Fruit fly (Drosophila melanogaster) whole organism, embryonic: ENCODE results near the gene CG10638.

Experiments used
- Atf6 ChIP-seq: fragments of 200-800 bp; sonication (Bioruptor generic); IDR thresholded peaks from 2 replicates; pipeline ENCODE4 v1.3.6; 2022; ENCODE audit warnings: missing biosample characterization, missing genetic modification characterization
- Bdp1 ChIP-seq: fragments of 200-800 bp; sonication (Bioruptor generic); optimal IDR thresholded peaks from 3 replicates; lab custom pipeline; 2016; ENCODE audit warnings: missing biosample characterization, missing genetic modification characterization
- CG10979 ChIP-seq: fragments of 200-800 bp; sonication (Bioruptor generic); optimal IDR thresholded peaks from 2 replicates; lab custom pipeline; 2018; ENCODE audit warnings: missing biosample characterization, mild to moderate bottlenecking, missing genetic modification characterization, moderate library complexity
- CG11085 ChIP-seq: fragments of 200-800 bp; sonication (Bioruptor generic); IDR thresholded peaks from 2 replicates; pipeline ENCODE4 v1.3.6; 2022; ENCODE audit warnings: missing biosample characterization, missing genetic modification characterization
- CG11695 ChIP-seq: fragments of 200-800 bp; sonication (Bioruptor generic); IDR thresholded peaks from 3 replicates; pipeline ENCODE4 v1.3.6; 2022; ENCODE audit warnings: missing biosample characterization, missing genetic modification characterization
- CG12155 ChIP-seq: fragments of 200-800 bp; sonication (Bioruptor generic); optimal IDR thresholded peaks from 3 replicates; lab custom pipeline; 2016; ENCODE audit warnings: missing biosample characterization, missing genetic modification characterization
- CG13624 ChIP-seq: fragments of 200-800 bp; sonication (Bioruptor generic); optimal IDR thresholded peaks from 2 replicates; lab custom pipeline; 2016; ENCODE audit warnings: missing biosample characterization, missing genetic modification characterization
- CG14014 ChIP-seq: fragments of 200-800 bp; sonication (Bioruptor generic); IDR thresholded peaks from 2 replicates; pipeline ENCODE4 v1.3.6; 2022; ENCODE audit warnings: missing biosample characterization, missing genetic modification characterization
- CG1647 ChIP-seq: fragments of 200-800 bp; sonication (Bioruptor generic); optimal IDR thresholded peaks from 3 replicates; lab custom pipeline; 2016; ENCODE audit warnings: missing biosample characterization, missing genetic modification characterization
- CG16813 ChIP-seq: fragments of 200-800 bp; sonication (Bioruptor generic); IDR thresholded peaks from 3 replicates; pipeline ENCODE4 v1.3.6; 2022; ENCODE audit warnings: missing biosample characterization, missing genetic modification characterization; ENCODE audit not compliant: partially characterized antibody
- CG30431 ChIP-seq: fragments of 200-800 bp; sonication (Bioruptor generic); optimal IDR thresholded peaks from 2 replicates; lab custom pipeline; 2017; ENCODE audit warnings: missing biosample characterization, missing genetic modification characterization
- CG3407 ChIP-seq: fragments of 200-800 bp; sonication (Bioruptor generic); optimal IDR thresholded peaks from 2 replicates; lab custom pipeline; 2018; ENCODE audit warnings: missing biosample characterization, mild to moderate bottlenecking, missing genetic modification characterization
- CG34376 ChIP-seq: fragments of 200-800 bp; sonication (Bioruptor generic); optimal IDR thresholded peaks from 2 replicates; lab custom pipeline; 2018; ENCODE audit warnings: missing biosample characterization, mild to moderate bottlenecking, missing genetic modification characterization
- CG4328 ChIP-seq: fragments of 200-800 bp; sonication (Bioruptor generic); optimal IDR thresholded peaks from 3 replicates; lab custom pipeline; 2017; ENCODE audit warnings: missing biosample characterization, missing genetic modification reagents, missing genetic modification characterization
- CG4820 ChIP-seq: fragments of 200-800 bp; sonication (Bioruptor generic); optimal IDR thresholded peaks from 3 replicates; lab custom pipeline; 2016; ENCODE audit warnings: missing biosample characterization, missing genetic modification characterization
- CG6254 ChIP-seq: fragments of 200-800 bp; sonication (Bioruptor generic); optimal IDR thresholded peaks from 3 replicates; lab custom pipeline; 2017; ENCODE audit warnings: mild to moderate bottlenecking, missing biosample characterization, missing genetic modification reagents, missing genetic modification characterization
- CG8765 ChIP-seq: fragments of 200-800 bp; sonication (Bioruptor generic); IDR thresholded peaks from 2 replicates; pipeline ENCODE4 v1.3.6; 2022; ENCODE audit warnings: missing biosample characterization, missing genetic modification characterization
- CG9817 ChIP-seq: fragments of 200-800 bp; sonication (Bioruptor generic); optimal IDR thresholded peaks from 2 replicates; lab custom pipeline; 2018; ENCODE audit warnings: missing biosample characterization, mild to moderate bottlenecking, missing genetic modification characterization, moderate library complexity
- CHES-1-like ChIP-seq: fragments of 200-800 bp; sonication (Bioruptor generic); optimal IDR thresholded peaks from 2 replicates; lab custom pipeline; 2016; ENCODE audit warnings: missing biosample characterization, missing genetic modification characterization
- Camta ChIP-seq: fragments of 200-800 bp; sonication (Bioruptor generic); optimal IDR thresholded peaks from 2 replicates; lab custom pipeline; 2016; ENCODE audit warnings: missing biosample characterization, missing genetic modification characterization
- Doc2 ChIP-seq: fragments of 200-800 bp; sonication (Bioruptor generic); IDR thresholded peaks from 2 replicates; pipeline ENCODE4 v1.3.6; 2022; ENCODE audit warnings: missing biosample characterization, missing genetic modification characterization
- E2f2 ChIP-seq: fragments of 200-800 bp; sonication (Bioruptor generic); IDR thresholded peaks from 2 replicates; pipeline ENCODE4 v1.3.6; 2022; ENCODE audit warnings: missing biosample characterization, missing genetic modification characterization
- Gsc ChIP-seq: fragments of 200-800 bp; sonication (Bioruptor generic); IDR thresholded peaks from 2 replicates; pipeline ENCODE4 v1.3.6; 2022; ENCODE audit warnings: missing biosample characterization, missing genetic modification characterization
- Lpt ChIP-seq: fragments of >200 bp; optimal IDR thresholded peaks from 2 replicates; lab custom pipeline; 2018; ENCODE audit warnings: missing biosample characterization, missing genetic modification characterization
- MBD-R2 ChIP-seq: fragments of 200-800 bp; sonication (Bioruptor generic); IDR thresholded peaks from 2 replicates; pipeline ENCODE4 v1.3.6; 2022; ENCODE audit warnings: missing biosample characterization, missing genetic modification characterization
- Mes4 ChIP-seq: fragments of 200-800 bp; sonication (Bioruptor generic); optimal IDR thresholded peaks from 2 replicates; lab custom pipeline; 2016; ENCODE audit warnings: missing biosample characterization, missing genetic modification characterization
- NK7.1 ChIP-seq: fragments of 200-800 bp; sonication (Bioruptor generic); optimal IDR thresholded peaks from 3 replicates; lab custom pipeline; 2016; ENCODE audit warnings: missing biosample characterization, missing genetic modification characterization
- Sox102F ChIP-seq: fragments of 200-800 bp; sonication (Bioruptor generic); optimal IDR thresholded peaks from 2 replicates; lab custom pipeline; 2018; ENCODE audit warnings: missing biosample characterization, mild to moderate bottlenecking, missing genetic modification characterization, moderate library complexity
- abd-A ChIP-seq: fragments of 200-800 bp; sonication (Bioruptor generic); optimal IDR thresholded peaks from 3 replicates; lab custom pipeline; 2019; ENCODE audit warnings: missing biosample characterization, mild to moderate bottlenecking, missing genetic modification characterization, moderate library complexity
- amos ChIP-seq: fragments of 200-800 bp; sonication (Bioruptor generic); IDR thresholded peaks from 2 replicates; pipeline ENCODE4 v1.3.6; 2022; ENCODE audit warnings: missing biosample characterization, missing genetic modification characterization; ENCODE audit not compliant: partially characterized antibody
- ap ChIP-seq: fragments of 200-800 bp; sonication (Bioruptor generic); IDR thresholded peaks from 2 replicates; pipeline ENCODE4 v1.3.6; 2022; ENCODE audit warnings: missing biosample characterization, missing genetic modification characterization
- ash1 ChIP-seq: fragments of 200-800 bp; sonication (Bioruptor generic); optimal IDR thresholded peaks from 2 replicates; lab custom pipeline; 2018; ENCODE audit warnings: missing biosample characterization, mild to moderate bottlenecking, missing genetic modification characterization
- ato ChIP-seq: fragments of 200-800 bp; sonication (Bioruptor generic); IDR thresholded peaks from 2 replicates; pipeline ENCODE4 v1.3.6; 2022; ENCODE audit warnings: missing biosample characterization, missing genetic modification characterization; ENCODE audit not compliant: partially characterized antibody
- bigmax ChIP-seq: fragments of 200-800 bp; sonication (Bioruptor generic); optimal IDR thresholded peaks from 2 replicates; lab custom pipeline; 2018; ENCODE audit warnings: missing biosample characterization, mild to moderate bottlenecking, missing genetic modification characterization
- bsh ChIP-seq, 2 experiments: fragments of 200-800 bp; sonication (Bioruptor generic); optimal IDR thresholded peaks; 2 replicates each; lab custom pipeline; 2017 to 2018; ENCODE audit warnings: mild to moderate bottlenecking in 2 of 2, missing biosample characterization in 2 of 2, missing genetic modification characterization in 2 of 2, moderate library complexity in 1 of 2
- cad ChIP-seq: fragments of >200 bp; optimal IDR thresholded peaks from 2 replicates; lab custom pipeline; 2017; ENCODE audit warnings: missing biosample characterization, missing genetic modification characterization
- dm ChIP-seq: fragments of 200-800 bp; sonication (Bioruptor generic); optimal IDR thresholded peaks from 3 replicates; lab custom pipeline; 2016; ENCODE audit warnings: missing biosample characterization, missing genetic modification characterization
- emc ChIP-seq: fragments of 200-800 bp; sonication (Bioruptor generic); optimal IDR thresholded peaks from 2 replicates; lab custom pipeline; 2016; ENCODE audit warnings: missing biosample characterization, missing genetic modification characterization
- esg ChIP-seq: fragments of 200-800 bp; sonication (Bioruptor generic); conservative IDR thresholded peaks from 2 replicates; pipeline ENCODE4 v1.3.6; 2022; ENCODE audit warnings: missing biosample characterization, missing genetic modification characterization
- gfzf ChIP-seq: fragments of 200-800 bp; sonication (Bioruptor generic); optimal IDR thresholded peaks from 2 replicates; lab custom pipeline; 2016; ENCODE audit warnings: missing biosample characterization, mild to moderate bottlenecking, missing genetic modification characterization, moderate library complexity
- ham ChIP-seq: fragments of 200-800 bp; sonication (Bioruptor generic); IDR thresholded peaks from 2 replicates; pipeline ENCODE4 v1.3.6; 2022; ENCODE audit warnings: missing biosample characterization, missing genetic modification characterization
- oc ChIP-seq: fragments of 200-800 bp; sonication (Bioruptor generic); optimal IDR thresholded peaks from 2 replicates; lab custom pipeline; 2018; ENCODE audit warnings: missing biosample characterization, mild to moderate bottlenecking, missing genetic modification characterization, moderate library complexity
- pb ChIP-seq: fragments of 200-800 bp; sonication (Bioruptor generic); optimal IDR thresholded peaks from 3 replicates; lab custom pipeline; 2016; ENCODE audit warnings: missing biosample characterization, missing genetic modification characterization
- repo ChIP-seq: fragments of 200-800 bp; sonication (Bioruptor generic); optimal IDR thresholded peaks from 2 replicates; lab custom pipeline; 2016; ENCODE audit warnings: missing biosample characterization, missing genetic modification characterization
- salm ChIP-seq: fragments of 200-800 bp; sonication (Bioruptor generic); optimal IDR thresholded peaks from 2 replicates; lab custom pipeline; 2018; ENCODE audit warnings: missing biosample characterization, mild to moderate bottlenecking, missing genetic modification characterization
- sug ChIP-seq: fragments of 200-800 bp; optimal IDR thresholded peaks from 2 replicates; lab custom pipeline; 2019; ENCODE audit warnings: missing biosample characterization, mild to moderate bottlenecking, missing genetic modification characterization, moderate library complexity
- toy ChIP-seq: fragments of 200-800 bp; sonication (Bioruptor generic); IDR thresholded peaks from 2 replicates; pipeline ENCODE4 v1.3.6; 2022; ENCODE audit warnings: missing biosample characterization, missing genetic modification characterization
- trh ChIP-seq: fragments of 200-800 bp; sonication (Bioruptor generic); optimal IDR thresholded peaks from 2 replicates; lab custom pipeline; 2016; ENCODE audit warnings: missing biosample characterization, missing genetic modification characterization
- ttk ChIP-seq: fragments of 200-800 bp; sonication (Bioruptor generic); IDR thresholded peaks from 2 replicates; pipeline ENCODE4 v2.1.2; 2022; ENCODE audit warnings: missing biosample characterization, missing genetic modification characterization
- tup ChIP-seq: fragments of 200-800 bp; sonication (Bioruptor generic); optimal IDR thresholded peaks from 2 replicates; lab custom pipeline; 2016; ENCODE audit warnings: missing biosample characterization, mild to moderate bottlenecking, missing genetic modification characterization, moderate library complexity

CG10638 gene

DNA sequence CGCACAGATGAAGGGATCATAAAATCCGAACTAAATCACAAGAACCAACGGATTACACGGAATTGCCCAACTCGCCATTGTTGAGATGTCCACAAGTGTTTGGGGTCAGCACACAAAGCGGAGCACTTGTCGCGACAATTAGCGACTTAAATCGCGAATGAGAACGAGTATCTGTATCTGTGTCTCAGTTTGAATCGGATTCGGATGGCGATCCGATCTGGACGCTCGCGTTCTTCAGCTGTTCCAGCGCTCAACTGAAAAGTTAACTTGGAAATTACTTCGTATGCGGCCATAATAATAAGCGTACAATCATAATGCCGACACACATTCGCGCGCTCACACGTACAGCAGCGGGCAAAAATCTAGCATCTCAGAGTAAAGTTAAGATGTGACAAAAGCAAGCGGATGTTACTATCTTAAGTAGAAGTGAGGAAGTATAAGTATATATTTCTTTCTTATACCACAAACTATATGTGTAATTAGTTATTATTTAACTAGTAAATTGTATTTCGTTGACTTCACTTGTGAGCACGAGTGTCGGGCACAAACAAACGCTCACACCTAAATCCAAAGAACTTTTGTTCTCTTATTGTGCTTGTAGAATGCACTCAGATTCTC, 10.6 kb downstream of the CG10638 start, which contains the start of gene CG10660 (continued):
- TF ChIP-seq ash1 (GFP tag; lab: Kevin White, UChicago) (peak; percentile 19), CG4820 (peak; percentile 87), ham (GFP tag; lab: Robert Waterston, UW) (no peak), Bdp1 (GFP tag; lab: Kevin White, UChicago) (peak; percentile 50), CG9817 (tag; lab: Kevin White, UChicago) (peak; percentile 74), tup (GFP tag; lab: Kevin White, UChicago) (peak; percentile 66), dm (GFP tag; lab: Kevin White, UChicago) (peak; percentile 56), CG11695 (GFP tag; lab: Robert Waterston, UW) (peak; percentile 87), gfzf (no peak), NK7.1 (GFP tag; lab: Kevin White, UChicago) (peak; percentile 54), ttk (peak; percentile 80), CG4328 (peak; percentile 35), emc (GFP tag; lab: Kevin White, UChicago) (no peak), salm (tag; lab: Kevin White, UChicago) (peak; percentile 90), trh (peak; percentile 61), CG8765 (GFP tag; lab: Robert Waterston, UW) (peak; percentile 42; the same call in 1 of the 2 replicates), Camta (GFP tag; lab: Kevin White, UChicago) (peak; percentile 49), CG12155 (GFP tag; lab: Kevin White, UChicago) (peak; percentile 79), CG14014 (GFP tag; lab: Robert Waterston, UW) (peak; percentile 84), CG10979 (tag; lab: Kevin White, UChicago) (peak; percentile 91), bsh (GFP tag; optimal IDR thresholded peaks at IDR 0.05; lab: Kevin White, UChicago) (peak; percentile 92 to 96), CG30431 (GFP tag; lab: Kevin White, UChicago) (peak; percentile 73), CG16813 (GFP tag; lab: Robert Waterston, UW) (no peak), cad (GFP tag; lab: Kevin White, UChicago) (no peak), Doc2 (no peak), CG1647 (GFP tag; lab: Kevin White, UChicago) (peak; percentile 76), sug (peak; percentile 67), abd-A (tag; lab: Kevin White, UChicago) (no peak), CHES-1-like (GFP tag; lab: Kevin White, UChicago) (peak; percentile 38), oc (tag; lab: Kevin White, UChicago) (peak; percentile 92), E2f2 (GFP tag; lab: Robert Waterston, UW) (peak; percentile 71), Sox102F (GFP tag; lab: Kevin White, UChicago) (peak; percentile 93), ap (GFP tag; lab: Robert Waterston, UW) (peak; percentile 81), MBD-R2 (GFP tag; lab: Robert Waterston, UW) (peak; percentile 54; the same call in 1 of the 2 replicates), bigmax (no peak), Lpt (no peak), Mes4 (peak; percentile 74), CG34376 (GFP tag; lab: Kevin White, UChicago) (peak; percentile 22), CG3407 (peak; percentile 82), pb (GFP tag; lab: Kevin White, UChicago) (peak; percentile 45), repo (peak; percentile 35), CG6254 (GFP tag; lab: Kevin White, UChicago) (peak; percentile 89), ato (GFP tag; lab: Robert Waterston, UW) (no peak), amos (GFP tag; lab: Robert Waterston, UW) (no peak), esg (GFP tag; lab: Robert Waterston, UW) (peak; percentile 84), Gsc (GFP tag; lab: Robert Waterston, UW) (no peak; the same call in 1 of the 2 replicates), CG11085 (GFP tag; lab: Robert Waterston, UW) (peak; percentile 60; the same call in 1 of the 2 replicates), toy (GFP tag; lab: Robert Waterston, UW) (0 out of 2 replicates have a peak, but pooled peaks have one; percentile 44), Atf6 (GFP tag; lab: Robert Waterston, UW) (peak; percentile 86), CG13624 (GFP tag; lab: Kevin White, UChicago) (peak; percentile 8)
